Worm (Caenorhabditis elegans) whole organism, early embryonic: Measurements from ENCODE around the gene F10E9.10.

Experiments
- ama-1 ChIP-seq: fragments of 150-350 bp; optimal IDR thresholded peaks from 2 replicates; lab custom pipeline; 2014
- ceh-13 ChIP-seq: fragments of 200-800 bp; sonication (Bioruptor generic); optimal IDR thresholded peaks from 2 replicates; lab custom pipeline; 2018; ENCODE audit warnings: mild to moderate bottlenecking, missing genetic modification characterization, missing compliant biosample characterization
- scrt-1 ChIP-seq: fragments of 200-800 bp; sonication (Bioruptor generic); IDR thresholded peaks from 2 replicates; pipeline ENCODE4 v1.3.6; 2022; ENCODE audit warnings: missing genetic modification characterization, missing compliant biosample characterization
- tbx-11 ChIP-seq: fragments of 200-800 bp; sonication (Bioruptor generic); IDR thresholded peaks from 2 replicates; pipeline ENCODE4 v1.3.6; 2022; ENCODE audit warnings: missing genetic modification characterization, missing compliant biosample characterization
- tbx-37 ChIP-seq: fragments of 200-800 bp; sonication (Bioruptor generic); conservative IDR thresholded peaks from 2 replicates; pipeline ENCODE4 v1.3.6; 2022; ENCODE audit warnings: missing genetic modification reagents, missing genetic modification characterization, missing compliant biosample characterization
- tra-4 ChIP-seq: sonication (generic microtip); optimal IDR thresholded peaks from 2 replicates; lab custom pipeline; 2017; ENCODE audit warnings: missing genetic modification characterization, missing compliant biosample characterization

ce11 chrIII:8281310-8281709 lies 38.8 kb downstream of the F10E9.10 start:
- TF ChIP-seq ama-1 (lab: Kevin White, UChicago): no peak
- TF ChIP-seq tbx-37 (GFP tag; lab: Robert Waterston, UW): no peak
- no peak for TF ChIP-seq tra-4
- TF ChIP-seq tbx-11 (GFP tag; lab: Robert Waterston, UW): no peak
- no peak for TF ChIP-seq ceh-13 (GFP tag; lab: Kevin White, UChicago)
- no peak for TF ChIP-seq scrt-1
